Fruit fly (Drosophila melanogaster) whole organism, embryonic: Measurements from ENCODE around the gene CG14883.

Experiments used
- BEAF-32 ChIP-seq: fragments of 200-800 bp; sonication (Bioruptor generic); optimal IDR thresholded peaks from 3 replicates; lab custom pipeline; 2017; ENCODE audit warnings: missing biosample characterization, missing genetic modification characterization, mild to moderate bottlenecking, moderate library complexity, missing genetic modification reagents
- CG10267 ChIP-seq: fragments of 200-800 bp; sonication (Bioruptor generic); optimal IDR thresholded peaks from 2 replicates; lab custom pipeline; 2018; ENCODE audit warnings: missing biosample characterization, mild to moderate bottlenecking, missing genetic modification characterization, moderate library complexity
- CG10431 ChIP-seq: fragments of 200-800 bp; sonication (Bioruptor generic); optimal IDR thresholded peaks from 3 replicates; lab custom pipeline; 2018; ENCODE audit warnings: missing biosample characterization, mild to moderate bottlenecking, missing genetic modification characterization
- CG10543 ChIP-seq: fragments of 200-800 bp; sonication (Bioruptor generic); optimal IDR thresholded peaks from 3 replicates; lab custom pipeline; 2017; ENCODE audit warnings: missing biosample characterization, mild to moderate bottlenecking, missing genetic modification characterization, moderate library complexity
- CG14014 ChIP-seq: fragments of 200-800 bp; sonication (Bioruptor generic); IDR thresholded peaks from 2 replicates; pipeline ENCODE4 v1.3.6; 2022; ENCODE audit warnings: missing biosample characterization, missing genetic modification characterization
- CG14710 ChIP-seq: fragments of 200-800 bp; sonication (Bioruptor generic); optimal IDR thresholded peaks from 3 replicates; lab custom pipeline; 2019; ENCODE audit warnings: missing biosample characterization, mild to moderate bottlenecking, missing genetic modification characterization, moderate library complexity
- CG15514 ChIP-seq: fragments of 200-800 bp; sonication (Bioruptor generic); optimal IDR thresholded peaks from 3 replicates; lab custom pipeline; 2017; ENCODE audit warnings: missing biosample characterization, missing genetic modification characterization, mild to moderate bottlenecking, moderate library complexity, missing genetic modification reagents
- CG2129 ChIP-seq: fragments of 200-800 bp; sonication (Bioruptor generic); IDR thresholded peaks from 2 replicates; pipeline ENCODE4 v1.3.6; 2022; ENCODE audit warnings: missing biosample characterization, missing genetic modification characterization; ENCODE audit not compliant: partially characterized antibody
- CG2678 ChIP-seq: fragments of 200-800 bp; sonication (Bioruptor generic); optimal IDR thresholded peaks from 3 replicates; lab custom pipeline; 2019; ENCODE audit warnings: missing biosample characterization, mild to moderate bottlenecking, missing genetic modification characterization, moderate library complexity
- CG2889 ChIP-seq: fragments of 200-800 bp; sonication (Bioruptor generic); IDR thresholded peaks from 3 replicates; pipeline ENCODE4 v1.3.6; 2022; ENCODE audit warnings: missing biosample characterization, missing genetic modification characterization
- CG31441 ChIP-seq: fragments of 200-800 bp; sonication (Bioruptor generic); IDR thresholded peaks from 2 replicates; pipeline ENCODE4 v1.3.6; 2022; ENCODE audit warnings: missing biosample characterization, missing genetic modification characterization
- CG33557 ChIP-seq: fragments of 200-800 bp; sonication (Bioruptor generic); optimal IDR thresholded peaks from 2 replicates; lab custom pipeline; 2019; ENCODE audit warnings: missing biosample characterization, mild to moderate bottlenecking, missing genetic modification characterization, moderate library complexity
- CG3995 ChIP-seq: fragments of 200-800 bp; sonication (Bioruptor generic); optimal IDR thresholded peaks from 3 replicates; lab custom pipeline; 2016; ENCODE audit warnings: missing biosample characterization, missing genetic modification characterization
- Camta ChIP-seq: fragments of 200-800 bp; sonication (Bioruptor generic); optimal IDR thresholded peaks from 2 replicates; lab custom pipeline; 2016; ENCODE audit warnings: missing biosample characterization, missing genetic modification characterization
- Dek ChIP-seq: fragments of 200-800 bp; sonication (Bioruptor generic); optimal IDR thresholded peaks from 3 replicates; lab custom pipeline; 2019; ENCODE audit warnings: missing biosample characterization, mild to moderate bottlenecking, missing genetic modification characterization, moderate library complexity
- Dll ChIP-seq: fragments of 200-800 bp; sonication (Bioruptor generic); IDR thresholded peaks from 4 replicates; pipeline ENCODE4 v1.3.6; 2022; ENCODE audit warnings: missing biosample characterization, missing genetic modification characterization; ENCODE audit not compliant: partially characterized antibody
- Dp ChIP-seq: fragments of 200-800 bp; sonication (Bioruptor generic); optimal IDR thresholded peaks from 2 replicates; lab custom pipeline; 2018; ENCODE audit warnings: missing biosample characterization, mild to moderate bottlenecking, missing genetic modification characterization, moderate library complexity
- Eip74EF ChIP-seq, 2 experiments: fragments of 200-800 bp in 1 of 2; fragments of >200 bp in 1 of 2; sonication (Bioruptor generic) in 1 of 2; optimal IDR thresholded peaks; 2 replicates each; lab custom pipeline; 2017 to 2019; ENCODE audit warnings: missing biosample characterization in 2 of 2, missing genetic modification characterization in 2 of 2, mild to moderate bottlenecking in 1 of 2, moderate library complexity in 1 of 2
- Ets97D ChIP-seq: fragments of 200-800 bp; sonication (Bioruptor generic); optimal IDR thresholded peaks from 3 replicates; lab custom pipeline; 2016; ENCODE audit warnings: missing biosample characterization, missing genetic modification characterization
- MBD-R2 ChIP-seq: fragments of 200-800 bp; sonication (Bioruptor generic); IDR thresholded peaks from 2 replicates; pipeline ENCODE4 v1.3.6; 2022; ENCODE audit warnings: missing biosample characterization, missing genetic modification characterization
- Meics ChIP-seq: fragments of 200-800 bp; sonication (Bioruptor generic); optimal IDR thresholded peaks from 2 replicates; lab custom pipeline; 2017; ENCODE audit warnings: missing biosample characterization, mild to moderate bottlenecking, missing genetic modification characterization
- Myb ChIP-seq: fragments of 200-800 bp; sonication (Bioruptor generic); optimal IDR thresholded peaks from 2 replicates; lab custom pipeline; 2016; ENCODE audit warnings: missing biosample characterization, missing genetic modification characterization
- NC2β ChIP-seq: fragments of 200-800 bp; sonication (Bioruptor generic); optimal IDR thresholded peaks from 2 replicates; lab custom pipeline; 2016; ENCODE audit warnings: missing biosample characterization, missing genetic modification characterization
- Nf-YA ChIP-seq: fragments of 200-800 bp; sonication (Bioruptor generic); IDR thresholded peaks from 2 replicates; pipeline ENCODE4 v1.3.6; 2022; ENCODE audit warnings: missing biosample characterization, missing genetic modification characterization
- Nf-YC ChIP-seq: fragments of 200-800 bp; optimal IDR thresholded peaks from 3 replicates; lab custom pipeline; 2019; ENCODE audit warnings: missing biosample characterization, mild to moderate bottlenecking, missing genetic modification characterization, moderate library complexity
- Oaz ChIP-seq: fragments of 200-800 bp; sonication (Bioruptor generic); IDR thresholded peaks from 2 replicates; pipeline ENCODE4 v1.3.6; 2022; ENCODE audit warnings: missing biosample characterization, missing genetic modification characterization
- Pdp1 ChIP-seq, 2 experiments: fragments of 200-800 bp; sonication (Bioruptor generic); optimal IDR thresholded peaks; 3 replicates each; lab custom pipeline; 2016; ENCODE audit warnings: missing biosample characterization in 2 of 2, missing genetic modification characterization in 2 of 2, mild to moderate bottlenecking in 1 of 2, moderate library complexity in 1 of 2
- Scr ChIP-seq: fragments of 200-800 bp; sonication (Bioruptor generic); IDR thresholded peaks from 2 replicates; pipeline ENCODE4 v1.3.6; 2022; ENCODE audit warnings: missing biosample characterization, missing genetic modification characterization; ENCODE audit not compliant: partially characterized antibody
- Sry-δ ChIP-seq: fragments of 200-800 bp; sonication (Bioruptor generic); optimal IDR thresholded peaks from 2 replicates; lab custom pipeline; 2016; ENCODE audit warnings: missing biosample characterization, missing genetic modification characterization
- ash1 ChIP-seq: fragments of 200-800 bp; sonication (Bioruptor generic); optimal IDR thresholded peaks from 2 replicates; lab custom pipeline; 2018; ENCODE audit warnings: missing biosample characterization, mild to moderate bottlenecking, missing genetic modification characterization
- chm ChIP-seq: fragments of 200-800 bp; sonication (Bioruptor generic); IDR thresholded peaks from 2 replicates; pipeline ENCODE4 v1.3.6; 2022; ENCODE audit warnings: missing biosample characterization, missing genetic modification characterization
- dpn ChIP-seq, 2 experiments: fragments of 200-800 bp; sonication (Bioruptor generic); optimal IDR thresholded peaks; 3 replicates each; lab custom pipeline; 2016; ENCODE audit warnings: missing biosample characterization in 2 of 2, missing genetic modification characterization in 2 of 2
- fru ChIP-seq: fragments of >200 bp; optimal IDR thresholded peaks from 2 replicates; lab custom pipeline; 2017
- hbn ChIP-seq: fragments of 200-800 bp; sonication (Bioruptor generic); IDR thresholded peaks from 2 replicates; pipeline ENCODE4 v1.3.6; 2022; ENCODE audit warnings: missing biosample characterization, missing genetic modification characterization; ENCODE audit not compliant: partially characterized antibody
- insv ChIP-seq, 2 experiments: fragments of 200-800 bp; sonication (Bioruptor generic); optimal IDR thresholded peaks; 3 replicates each; lab custom pipeline; 2016 to 2018; ENCODE audit warnings: missing biosample characterization in 2 of 2, missing genetic modification characterization in 2 of 2
- inv ChIP-seq: fragments of 200-800 bp; sonication (Bioruptor generic); IDR thresholded peaks from 2 replicates; pipeline ENCODE4 v1.3.6; 2022; ENCODE audit warnings: missing biosample characterization, missing genetic modification characterization; ENCODE audit not compliant: partially characterized antibody
- lbe ChIP-seq: fragments of 200-800 bp; sonication (Bioruptor generic); optimal IDR thresholded peaks from 2 replicates; lab custom pipeline; 2016; ENCODE audit warnings: missing biosample characterization, mild to moderate bottlenecking, missing genetic modification characterization
- mam ChIP-seq: fragments of 200-800 bp; sonication (Bioruptor generic); optimal IDR thresholded peaks from 3 replicates; lab custom pipeline; 2016; ENCODE audit warnings: missing biosample characterization, missing genetic modification characterization
- mirr ChIP-seq: fragments of 200-800 bp; sonication (Bioruptor generic); optimal IDR thresholded peaks from 3 replicates; lab custom pipeline; 2018; ENCODE audit warnings: missing biosample characterization, mild to moderate bottlenecking, missing genetic modification characterization
- peb ChIP-seq: fragments of 200-800 bp; sonication (Bioruptor generic); IDR thresholded peaks from 2 replicates; pipeline ENCODE4 v1.3.6; 2022; ENCODE audit warnings: missing biosample characterization, missing genetic modification characterization
- pfk ChIP-seq: fragments of 200-800 bp; sonication (Bioruptor generic); optimal IDR thresholded peaks from 2 replicates; lab custom pipeline; 2018; ENCODE audit warnings: missing biosample characterization, mild to moderate bottlenecking, missing genetic modification characterization, moderate library complexity
- prd ChIP-seq, 3 experiments: fragments of >200 bp in 2 of 3; fragments of 200-800 bp in 1 of 3; sonication (Bioruptor generic) in 1 of 3; optimal IDR thresholded peaks in 2 of 3; IDR thresholded peaks in 1 of 3; 2 replicates in 2 of 3; 3 replicates in 1 of 3; pipeline versions ENCODE4 v1.3.6 to Lab custom; 2017 to 2022; ENCODE audit warnings: missing biosample characterization in 1 of 3, missing genetic modification characterization in 1 of 3
- pzg ChIP-seq: fragments of 200-800 bp; sonication (Bioruptor generic); optimal IDR thresholded peaks from 3 replicates; lab custom pipeline; 2018; ENCODE audit warnings: missing biosample characterization, mild to moderate bottlenecking, missing genetic modification characterization, moderate library complexity
- schlank ChIP-seq: fragments of 200-800 bp; sonication (Bioruptor generic); optimal IDR thresholded peaks from 2 replicates; lab custom pipeline; 2018; ENCODE audit warnings: missing biosample characterization, mild to moderate bottlenecking, missing genetic modification characterization
- seq ChIP-seq: fragments of 200-800 bp; sonication (Bioruptor generic); IDR thresholded peaks from 2 replicates; pipeline ENCODE4 v1.3.6; 2022; ENCODE audit warnings: missing biosample characterization, missing genetic modification characterization
- stwl ChIP-seq: fragments of 200-800 bp; sonication (Bioruptor generic); optimal IDR thresholded peaks from 3 replicates; lab custom pipeline; 2018; ENCODE audit warnings: missing biosample characterization, mild to moderate bottlenecking, missing genetic modification characterization, moderate library complexity
- trem ChIP-seq: fragments of 200-800 bp; optimal IDR thresholded peaks from 3 replicates; lab custom pipeline; 2019; ENCODE audit warnings: missing biosample characterization, mild to moderate bottlenecking, missing genetic modification characterization, moderate library complexity
- vnd ChIP-seq: fragments of 200-800 bp; sonication (Bioruptor generic); IDR thresholded peaks from 3 replicates; pipeline ENCODE4 v1.3.6; 2022; ENCODE audit warnings: missing biosample characterization, missing genetic modification characterization; ENCODE audit not compliant: partially characterized antibody
- zfh1 ChIP-seq: fragments of 200-800 bp; sonication (Bioruptor generic); IDR thresholded peaks from 3 replicates; pipeline ENCODE4 v1.3.6; 2022; ENCODE audit warnings: missing biosample characterization, missing genetic modification characterization

Gene CG14883

DNA sequence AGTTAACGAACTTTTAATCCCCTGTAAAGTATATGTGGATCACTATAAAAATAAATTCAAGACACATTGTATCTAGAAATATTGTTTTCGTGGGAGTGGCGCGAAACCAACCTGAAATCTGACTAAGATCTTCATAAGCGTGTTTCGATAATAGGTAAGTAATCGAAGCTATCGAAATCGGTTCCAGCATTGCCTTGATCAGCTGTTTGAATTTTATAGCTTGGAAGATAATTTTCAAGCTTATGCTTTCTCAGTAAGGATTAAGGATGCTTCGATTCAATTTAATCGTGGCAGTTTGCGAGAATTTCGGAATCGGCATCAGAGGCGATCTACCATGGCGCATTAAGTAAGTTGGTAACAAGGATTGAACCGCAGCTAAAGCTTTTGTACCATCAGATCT is 25.1 kb downstream of the CG14883 start, which contains the start of gene Dhfr (continued):
- no peak for TF ChIP-seq CG2678 (tag; lab: Kevin White, UChicago)
- TF ChIP-seq schlank, result no peak
- TF ChIP-seq Ets97D (GFP tag; lab: Kevin White, UChicago), result no peak
- TF ChIP-seq dpn (GFP tag; optimal IDR thresholded peaks at IDR 0.05; lab: Kevin White, UChicago), result no peak
- TF ChIP-seq mirr (GFP tag; lab: Kevin White, UChicago), result no peak
- no peak for TF ChIP-seq CG10543 (GFP tag; lab: Kevin White, UChicago)
- peak; percentile 18 for TF ChIP-seq Sry-δ (GFP tag; lab: Kevin White, UChicago)
- TF ChIP-seq pfk (GFP tag; lab: Kevin White, UChicago), result no peak
- peak; percentile 36; the same call in 1 of the 2 replicates for TF ChIP-seq Scr
- TF ChIP-seq CG2129 (GFP tag; lab: Robert Waterston, UW), result 0 out of 2 replicates have a peak, but pooled peaks have one; percentile 13
- TF ChIP-seq Nf-YC (tag; lab: Kevin White, UChicago), result no peak
- no peak for TF ChIP-seq inv (GFP tag; lab: Robert Waterston, UW)
- TF ChIP-seq Dll (GFP tag; lab: Robert Waterston, UW), result peak; percentile 61; the same call in 2 of the 4 replicates
- TF ChIP-seq seq (GFP tag; lab: Robert Waterston, UW), result no peak
- no peak for TF ChIP-seq Camta
- TF ChIP-seq chm (GFP tag; lab: Robert Waterston, UW), result no peak
- no peak for TF ChIP-seq CG10431 (GFP tag; lab: Kevin White, UChicago)
- TF ChIP-seq stwl (tag; lab: Kevin White, UChicago), result peak; percentile 72
- TF ChIP-seq hbn (GFP tag; lab: Robert Waterston, UW), result peak; percentile 50; the same call in 1 of the 2 replicates
- peak; percentile 23 for TF ChIP-seq pzg (GFP tag; lab: Kevin White, UChicago)
- peak; percentile 21 for TF ChIP-seq trem (tag; lab: Kevin White, UChicago)
- TF ChIP-seq lbe (GFP tag; lab: Kevin White, UChicago), result no peak

- TF ChIP-seq CG31441 (GFP tag; lab: Robert Waterston, UW) (no peak), CG14014 (GFP tag; lab: Robert Waterston, UW) (no peak), Dek (tag; lab: Kevin White, UChicago) (no peak), CG33557 (no peak), Pdp1 (GFP tag; optimal IDR thresholded peaks at IDR 0.05; lab: Kevin White, UChicago) (peak in 1 of 2 experiments; percentile 40), Nf-YA (GFP tag; lab: Robert Waterston, UW) (no peak), zfh1 (0 out of 3 replicates have a peak, but pooled peaks have one; percentile 5), Oaz (no peak), CG3995 (GFP tag; lab: Kevin White, UChicago) (no peak), CG10267 (peak; percentile 89), Meics (GFP tag; lab: Kevin White, UChicago) (no peak), NC2β (GFP tag; lab: Kevin White, UChicago) (no peak), CG14710 (tag; lab: Kevin White, UChicago) (peak; percentile 15), ash1 (GFP tag; lab: Kevin White, UChicago) (no peak), mam (GFP tag; lab: Kevin White, UChicago) (peak; percentile 18), peb (no peak), Ets97D (GFP tag; lab: Kevin White, UChicago) (peak; percentile 19), BEAF-32 (peak; percentile 32), fru (lab: Kevin White, UChicago) (no peak), Dp (GFP tag; lab: Kevin White, UChicago) (peak; percentile 89), CG15514 (GFP tag; lab: Kevin White, UChicago) (peak; percentile 15), CG2889 (GFP tag; lab: Robert Waterston, UW) (no peak), prd (optimal IDR thresholded peaks at IDR 0.05; lab: Kevin White, UChicago) (no peak), prd (GFP tag; IDR thresholded peaks at IDR 0.05; lab: Robert Waterston, UW) (no peak), Eip74EF (GFP tag; optimal IDR thresholded peaks at IDR 0.05; lab: Kevin White, UChicago) (no peak), Myb (GFP tag; lab: Kevin White, UChicago) (peak; percentile 25), vnd (GFP tag; lab: Robert Waterston, UW) (no peak), insv (GFP tag; optimal IDR thresholded peaks at IDR 0.05; lab: Kevin White, UChicago) (no peak), MBD-R2 (peak; percentile 47; the same call in 1 of the 2 replicates)
Measured at dm6 chr3R:16482276-16482675, 26.4 kb downstream of the CG14883 start, which contains the start of gene Sdhaf3. Sdhaf3 (minus strand) TSS chr3R:16482452.
